Fruit fly (Drosophila melanogaster): ENCODE measurements around the gene ttk.
A peak's percentile ranks its signal among the peaks of the same experiment; 100 is the strongest.

ttk gene

dm6 chr3R:31672675-31673074 is 41.0 kb upstream of the ttk start (continued):
- TF ChIP-seq chinmo (GFP tag; IDR thresholded peaks at IDR 0.05; ENCODE audit: partially characterized antibody) (0 out of 4 replicates have a peak, but pooled peaks have one; percentile 57), dmrt11E (tag; optimal IDR thresholded peaks at IDR 0.05) (no peak), fd96Cb (tag; optimal IDR thresholded peaks at IDR 0.05) (no peak), eyg (GFP tag; optimal IDR thresholded peaks at IDR 0.05) (no peak), tna (GFP tag; IDR thresholded peaks at IDR 0.05; ENCODE audit: partially characterized antibody) (no peak), bigmax (GFP tag; optimal IDR thresholded peaks at IDR 0.05) (no peak), oc (tag; optimal IDR thresholded peaks at IDR 0.05) (no peak), CG6254 (GFP tag; optimal IDR thresholded peaks at IDR 0.05) (no peak), ab (GFP tag; optimal IDR thresholded peaks at IDR 0.05) (no peak), CG11456 (GFP tag; IDR thresholded peaks at IDR 0.05) (no peak), vnd (GFP tag; IDR thresholded peaks at IDR 0.05; ENCODE audit: partially characterized antibody) (no peak), dan (GFP tag; IDR thresholded peaks at IDR 0.05) (no peak), zen2 (GFP tag; IDR thresholded peaks at IDR 0.05; ENCODE audit: partially characterized antibody) (no peak), Deaf1 (tag; optimal IDR thresholded peaks at IDR 0.05) (no peak), Atf6 (GFP tag; IDR thresholded peaks at IDR 0.05) (no peak), CG4424 (GFP tag; optimal IDR thresholded peaks at IDR 0.05) (no peak), CG8478 (optimal IDR thresholded peaks at IDR 0.05) (no peak), mld (GFP tag; IDR thresholded peaks at IDR 0.05; ENCODE audit: partially characterized antibody) (no peak), sim (GFP tag; IDR thresholded peaks at IDR 0.05) (no peak), twi (tag; optimal IDR thresholded peaks at IDR 0.05) (no peak), toy (GFP tag; IDR thresholded peaks at IDR 0.05) (no peak), Bteb2 (GFP tag; optimal IDR thresholded peaks at IDR 0.05) (no peak), tio (GFP tag; optimal IDR thresholded peaks at IDR 0.05) (no peak), D19A (tag; optimal IDR thresholded peaks at IDR 0.05) (no peak), CG14965 (GFP tag; optimal IDR thresholded peaks at IDR 0.05; ENCODE audit: borderline replicate concordance) (no peak), sens-2 (GFP tag; IDR thresholded peaks at IDR 0.05) (no peak), CG4730 (GFP tag; IDR thresholded peaks at IDR 0.05) (no peak), Med (GFP tag) (peak; percentile 24), CG1024 (GFP tag; IDR thresholded peaks at IDR 0.05) (no peak), cg (GFP tag; optimal IDR thresholded peaks at IDR 0.05) (peak; percentile 10), CG16815 (GFP tag; optimal IDR thresholded peaks at IDR 0.05) (no peak), Fer2 (tag; optimal IDR thresholded peaks at IDR 0.05) (no peak), Sin3A (optimal IDR thresholded peaks at IDR 0.05) (no peak), CG31441 (GFP tag; IDR thresholded peaks at IDR 0.05) (no peak), CG16863 (GFP tag; optimal IDR thresholded peaks at IDR 0.05) (no peak), her (GFP tag; optimal IDR thresholded peaks at IDR 0.05) (no peak), CG7987 (GFP tag; optimal IDR thresholded peaks at IDR 0.05) (peak; percentile 2)

- TF ChIP-seq Drgx (GFP tag; IDR thresholded peaks at IDR 0.05) (peak; percentile 74; the same call in 1 of the 2 replicates), YL-1 (GFP tag; optimal IDR thresholded peaks at IDR 0.05) (no peak), Sox100B (GFP tag; optimal IDR thresholded peaks at IDR 0.05) (no peak), nmo (GFP tag; optimal IDR thresholded peaks at IDR 0.05) (no peak), ci (GFP tag; IDR thresholded peaks at IDR 0.05) (0 out of 3 replicates have a peak, but pooled peaks have one; percentile 26)
Measured at dm6 chr3R:31679830-31680294, 33.8 kb upstream of the ttk start, which contains the start of gene CG11550. TSS of gene CG11550 (minus strand) at chr3R:31679880.

All from whole organism, embryonic.